Worm (Caenorhabditis elegans) whole organism, L4/young adult: ENCODE measurements around the gene mup-2.

ENCODE experiments used
- W03F9.2 ChIP-seq: fragments of 150-350 bp; optimal IDR thresholded peaks from 2 replicates; lab custom pipeline; 2014; ENCODE audit warnings: missing biosample characterization, missing genetic modification characterization
- him-1 ChIP-seq: sonication (generic microtip); optimal IDR thresholded peaks from 2 replicates; lab custom pipeline; 2016; ENCODE audit warnings: missing genotype, missing genetic modification reagents, missing genetic modification characterization, missing compliant biosample characterization

DNA sequence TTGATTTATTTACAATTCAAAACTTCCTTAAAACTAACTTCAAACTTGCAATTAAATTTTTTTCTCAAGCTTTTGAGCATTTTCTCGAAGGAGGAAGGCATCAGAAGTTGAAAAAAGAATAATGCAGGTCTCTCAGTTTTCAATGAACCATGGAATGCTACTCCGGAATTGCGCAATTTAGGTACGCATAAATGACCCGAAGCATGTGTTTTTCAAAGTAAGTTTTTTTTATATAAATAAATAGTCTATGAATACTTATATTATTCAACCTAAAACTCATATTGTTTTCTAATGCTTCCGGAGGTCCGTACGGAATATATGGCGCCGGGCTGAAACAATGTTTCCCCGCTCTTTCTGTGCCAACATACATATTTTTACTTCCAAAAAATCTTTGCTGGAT lies 23.7 kb upstream of the mup-2 start, which contains the start of gene K10C2.2:
- TF ChIP-seq him-1: no peak
- no peak for TF ChIP-seq W03F9.2 (tag; lab: Kevin White, UChicago)
